Worm (Caenorhabditis elegans) whole organism, young adult: Measurements from ENCODE around the gene Y54G11A.2.
A peak's percentile ranks its signal among the peaks of the same experiment; 100 is the strongest.

ENCODE experiments used
- B0035.1 ChIP-seq: sonication (generic microtip); optimal IDR thresholded peaks from 2 replicates; lab custom pipeline; 2016; ENCODE audit warnings: missing genetic modification characterization, mild to moderate bottlenecking, missing compliant biosample characterization, missing genotype, missing genetic modification reagents
- B0336.3 ChIP-seq: fragments of 200-800 bp; sonication (Bioruptor generic); IDR thresholded peaks from 2 replicates; pipeline ENCODE4 v1.3.6; 2022; ENCODE audit warnings: missing genetic modification characterization, missing compliant biosample characterization
- C06A6.2 ChIP-seq: fragments of 200-800 bp; sonication (Bioruptor generic); conservative IDR thresholded peaks from 2 replicates; pipeline ENCODE4 v1.3.6; 2022; ENCODE audit warnings: missing genetic modification characterization, missing compliant biosample characterization
- F23B12.7 ChIP-seq: sonication (generic microtip); optimal IDR thresholded peaks from 2 replicates; lab custom pipeline; 2017; ENCODE audit warnings: missing genetic modification characterization, mild to moderate bottlenecking, missing compliant biosample characterization, antibody characterized with exemption, moderate library complexity; ENCODE audit not compliant: insufficient read depth
- F37B4.10 ChIP-seq: fragments of 200-800 bp; sonication (Bioruptor generic); IDR thresholded peaks from 2 replicates; pipeline ENCODE4 v1.3.6; 2022; ENCODE audit warnings: missing genetic modification characterization, missing compliant biosample characterization
- F39B2.1 ChIP-seq: fragments of 200-800 bp; sonication (Bioruptor generic); IDR thresholded peaks from 2 replicates; pipeline ENCODE4 v1.3.6; 2022; ENCODE audit warnings: missing genetic modification reagents, missing genetic modification characterization, missing compliant biosample characterization
- F55B11.4 ChIP-seq: sonication (generic microtip); optimal IDR thresholded peaks from 2 replicates; lab custom pipeline; 2016; ENCODE audit warnings: missing compliant biosample characterization, missing genetic modification characterization, borderline replicate concordance; ENCODE audit not compliant: insufficient read depth
- F57A8.1 ChIP-seq: fragments of 200-800 bp; sonication (Bioruptor generic); optimal IDR thresholded peaks from 2 replicates; lab custom pipeline; 2018; ENCODE audit warnings: mild to moderate bottlenecking, missing genetic modification characterization, moderate library complexity, missing compliant biosample characterization
- F57C9.4 ChIP-seq: sonication (generic microtip); optimal IDR thresholded peaks from 2 replicates; lab custom pipeline; 2017; ENCODE audit warnings: mild to moderate bottlenecking, missing genetic modification characterization, missing compliant biosample characterization
- K11D2.4 ChIP-seq: fragments of 200-800 bp; sonication (Bioruptor generic); IDR thresholded peaks from 2 replicates; pipeline ENCODE4 v1.3.6; 2022; ENCODE audit warnings: missing genetic modification reagents, missing genetic modification characterization, missing compliant biosample characterization
- Y53F4B.3 ChIP-seq: fragments of 200-800 bp; sonication (Bioruptor generic); IDR thresholded peaks from 2 replicates; pipeline ENCODE4 v1.3.6; 2022; ENCODE audit warnings: missing genetic modification reagents, missing genetic modification characterization, missing compliant biosample characterization
- akir-1 ChIP-seq: fragments of 200-800 bp; sonication (Bioruptor generic); optimal IDR thresholded peaks from 2 replicates; lab custom pipeline; 2018; ENCODE audit warnings: mild to moderate bottlenecking, missing genetic modification characterization, moderate library complexity, missing compliant biosample characterization
- ama-1 ChIP-seq, 3 experiments: fragments of 150-350 bp in 1 of 3; sonication (generic microtip) in 2 of 3; optimal IDR thresholded peaks; 2 replicates each; lab custom pipeline; 2014 to 2018; ENCODE audit warnings: missing biosample characterization in 2 of 3, missing genetic modification characterization in 2 of 3, missing genetic modification reagents in 2 of 3
- atf-7 ChIP-seq: sonication (generic microtip); optimal IDR thresholded peaks from 2 replicates; lab custom pipeline; 2017; ENCODE audit warnings: mild to moderate bottlenecking, missing genetic modification characterization, missing compliant biosample characterization
- athp-1 ChIP-seq: sonication (generic microtip); optimal IDR thresholded peaks from 2 replicates; lab custom pipeline; 2017; ENCODE audit warnings: mild to moderate bottlenecking, missing genetic modification characterization, missing compliant biosample characterization
- bed-1 ChIP-seq: fragments of 200-800 bp; sonication (Bioruptor generic); IDR thresholded peaks from 2 replicates; pipeline ENCODE4 v1.3.6; 2022; ENCODE audit warnings: missing genetic modification reagents, missing genetic modification characterization, missing compliant biosample characterization
- bed-2 ChIP-seq: fragments of 200-800 bp; sonication (Bioruptor generic); IDR thresholded peaks from 2 replicates; pipeline ENCODE4 v1.3.6; 2022; ENCODE audit warnings: missing genetic modification reagents, missing genetic modification characterization, missing compliant biosample characterization
- cebp-1 ChIP-seq, 2 experiments: fragments of 200-800 bp in 1 of 2; sonication (Bioruptor generic) in 1 of 2; sonication (generic microtip) in 1 of 2; IDR thresholded peaks in 1 of 2; optimal IDR thresholded peaks in 1 of 2; 2 replicates each; pipeline versions ENCODE4 v1.3.6 to Lab custom; 2017 to 2022; ENCODE audit warnings: missing compliant biosample characterization in 2 of 2, missing genetic modification characterization in 2 of 2, mild to moderate bottlenecking in 1 of 2, missing genetic modification reagents in 1 of 2, moderate library complexity in 1 of 2
- ceh-27 ChIP-seq: fragments of 200-800 bp; sonication (Bioruptor generic); optimal IDR thresholded peaks from 2 replicates; lab custom pipeline; 2018; ENCODE audit warnings: mild to moderate bottlenecking, missing genetic modification characterization, moderate library complexity, missing compliant biosample characterization
- ceh-40 ChIP-seq: fragments of 200-800 bp; sonication (Bioruptor generic); IDR thresholded peaks from 2 replicates; pipeline ENCODE4 v1.3.6; 2022; ENCODE audit warnings: missing genetic modification characterization, missing compliant biosample characterization
- ceh-58 ChIP-seq: fragments of 200-800 bp; sonication (Bioruptor generic); IDR thresholded peaks from 2 replicates; pipeline ENCODE4 v1.3.6; 2022; ENCODE audit warnings: missing genetic modification characterization, missing compliant biosample characterization
- ceh-79 ChIP-seq: sonication (generic microtip); optimal IDR thresholded peaks from 2 replicates; lab custom pipeline; 2017; ENCODE audit warnings: mild to moderate bottlenecking, missing genetic modification characterization, missing compliant biosample characterization
- ceh-91 ChIP-seq: fragments of 200-800 bp; sonication (Bioruptor generic); IDR thresholded peaks from 2 replicates; pipeline ENCODE4 v1.3.6; 2022; ENCODE audit warnings: missing genetic modification reagents, missing genetic modification characterization, missing compliant biosample characterization
- ekl-4 ChIP-seq: fragments of 200-800 bp; sonication (Bioruptor generic); IDR thresholded peaks from 2 replicates; pipeline ENCODE4 v1.3.6; 2022; ENCODE audit warnings: missing genetic modification reagents, missing genetic modification characterization, missing compliant biosample characterization
- fkh-3 ChIP-seq: sonication (generic microtip); optimal IDR thresholded peaks from 2 replicates; lab custom pipeline; 2016; ENCODE audit warnings: mild to moderate bottlenecking, missing genetic modification characterization, missing compliant biosample characterization
- gei-17 ChIP-seq: fragments of 200-800 bp; sonication (Bioruptor generic); optimal IDR thresholded peaks from 2 replicates; lab custom pipeline; 2018; ENCODE audit warnings: mild to moderate bottlenecking, missing genetic modification characterization, missing compliant biosample characterization
- him-1 ChIP-seq: sonication (generic microtip); optimal IDR thresholded peaks from 2 replicates; lab custom pipeline; 2016; ENCODE audit warnings: missing genotype, missing genetic modification reagents, missing genetic modification characterization, missing compliant biosample characterization
- hlh-12 ChIP-seq: sonication (generic microtip); optimal IDR thresholded peaks from 2 replicates; lab custom pipeline; 2016; ENCODE audit warnings: missing genetic modification characterization, missing compliant biosample characterization
- hmg-20 ChIP-seq: fragments of 200-800 bp; sonication (Bioruptor generic); IDR thresholded peaks from 2 replicates; pipeline ENCODE4 v1.3.6; 2022; ENCODE audit warnings: missing genetic modification reagents, missing genetic modification characterization, missing compliant biosample characterization
- hrde-1 ChIP-seq: sonication (generic microtip); optimal IDR thresholded peaks from 2 replicates; lab custom pipeline; 2016; ENCODE audit warnings: missing genetic modification characterization, mild to moderate bottlenecking, missing compliant biosample characterization, moderate library complexity, missing genotype, missing genetic modification reagents, borderline replicate concordance
- let-526 ChIP-seq: fragments of 200-800 bp; sonication (Bioruptor generic); IDR thresholded peaks from 2 replicates; pipeline ENCODE4 v1.3.6; 2022; ENCODE audit warnings: missing genetic modification reagents, missing genetic modification characterization, missing compliant biosample characterization
- let-607 ChIP-seq, 2 experiments: fragments of 200-800 bp in 1 of 2; sonication (Bioruptor generic) in 1 of 2; sonication (generic microtip) in 1 of 2; optimal IDR thresholded peaks; 2 replicates each; lab custom pipeline; 2016 to 2018; ENCODE audit warnings: mild to moderate bottlenecking in 2 of 2, missing compliant biosample characterization in 2 of 2, missing genetic modification characterization in 2 of 2, moderate library complexity in 2 of 2, missing genotype in 1 of 2
- lin-40 ChIP-seq: sonication (generic microtip); optimal IDR thresholded peaks from 2 replicates; lab custom pipeline; 2016; ENCODE audit warnings: missing genetic modification characterization, mild to moderate bottlenecking, missing compliant biosample characterization, missing genotype, missing genetic modification reagents
- lsy-27 ChIP-seq: sonication (generic microtip); optimal IDR thresholded peaks from 2 replicates; lab custom pipeline; 2017; ENCODE audit warnings: missing genetic modification characterization, mild to moderate bottlenecking, missing compliant biosample characterization, antibody characterized with exemption, missing genotype, borderline replicate concordance; ENCODE audit not compliant: insufficient read depth
- madf-10 ChIP-seq: sonication (generic microtip); optimal IDR thresholded peaks from 2 replicates; lab custom pipeline; 2016; ENCODE audit warnings: mild to moderate bottlenecking, missing genetic modification characterization, missing compliant biosample characterization
- madf-6 ChIP-seq: fragments of 200-800 bp; sonication (Bioruptor generic); IDR thresholded peaks from 2 replicates; pipeline ENCODE4 v1.3.6; 2022; ENCODE audit warnings: missing genetic modification reagents, missing genetic modification characterization, missing compliant biosample characterization
- nfya-1 ChIP-seq: sonication (generic microtip); optimal IDR thresholded peaks from 2 replicates; lab custom pipeline; 2017; ENCODE audit warnings: antibody characterized with exemption, missing compliant biosample characterization, missing genetic modification characterization, borderline replicate concordance; ENCODE audit not compliant: insufficient read depth
- nhr-179 ChIP-seq: sonication (generic microtip); optimal IDR thresholded peaks from 2 replicates; lab custom pipeline; 2016; ENCODE audit warnings: mild to moderate bottlenecking, missing genetic modification characterization, missing compliant biosample characterization
- pha-4 ChIP-seq: fragments of 150-350 bp; sonication (generic microtip); optimal IDR thresholded peaks from 2 replicates; lab custom pipeline; 2014; ENCODE audit warnings: missing biosample characterization, missing genetic modification reagents, missing genetic modification characterization
- repo-1 ChIP-seq: sonication (generic microtip); optimal IDR thresholded peaks from 2 replicates; lab custom pipeline; 2017; ENCODE audit warnings: mild to moderate bottlenecking, missing genetic modification characterization, missing compliant biosample characterization
- sptf-2 ChIP-seq: fragments of 200-800 bp; sonication (Bioruptor generic); optimal IDR thresholded peaks from 2 replicates; lab custom pipeline; 2018; ENCODE audit warnings: mild to moderate bottlenecking, missing genetic modification characterization, missing compliant biosample characterization
- xnd-1 ChIP-seq: sonication (generic microtip); optimal IDR thresholded peaks from 2 replicates; lab custom pipeline; 2016; ENCODE audit warnings: missing genotype, missing genetic modification reagents, missing genetic modification characterization, missing compliant biosample characterization
- zim-3 ChIP-seq: sonication (generic microtip); optimal IDR thresholded peaks from 2 replicates; lab custom pipeline; 2017; ENCODE audit warnings: mild to moderate bottlenecking, missing genetic modification characterization, moderate library complexity, missing compliant biosample characterization
- ztf-28 ChIP-seq: fragments of 200-800 bp; sonication (Bioruptor generic); IDR thresholded peaks from 2 replicates; pipeline ENCODE4 v1.3.6; 2022; ENCODE audit warnings: missing genetic modification reagents, missing genetic modification characterization, missing compliant biosample characterization

Gene Y54G11A.2

DNA sequence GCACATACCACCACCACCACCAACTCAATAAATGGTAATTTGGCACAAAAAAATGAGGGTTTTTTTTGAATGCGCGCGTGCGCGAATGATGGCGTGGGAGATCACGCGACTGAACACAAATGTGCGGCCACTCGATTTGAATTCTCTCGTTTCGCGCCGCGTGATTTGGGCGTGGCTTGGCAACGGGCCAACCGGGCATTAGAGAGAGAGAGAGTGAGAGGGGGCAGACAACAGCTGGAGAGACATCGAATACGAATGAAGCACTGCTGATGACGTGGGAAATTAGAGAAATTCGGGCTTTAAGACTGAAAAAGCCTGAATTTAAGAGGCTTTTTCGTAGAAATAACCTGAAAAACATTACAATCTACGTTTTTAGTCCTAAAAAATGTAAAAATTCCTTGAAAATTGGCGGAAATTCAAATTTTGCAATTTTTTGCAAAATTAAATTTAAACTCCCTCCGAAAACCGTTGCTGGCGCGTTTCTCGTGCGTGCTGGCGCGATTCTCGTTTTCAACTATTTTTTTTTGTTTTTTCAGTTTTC lies 687 bp upstream of the Y54G11A.2 start (continued):
- peak; percentile 74 for TF ChIP-seq hmg-20 (GFP tag; lab: Robert Waterston, UW)
- TF ChIP-seq him-1 (tag; lab: Kevin White, UChicago), result peak; percentile 78
- no peak for TF ChIP-seq lsy-27 (tag; lab: Kevin White, UChicago)
- TF ChIP-seq akir-1 (GFP tag; lab: Kevin White, UChicago), result no peak
- peak; percentile 76; the same call in 1 of the 2 replicates for TF ChIP-seq ceh-58

DNA sequence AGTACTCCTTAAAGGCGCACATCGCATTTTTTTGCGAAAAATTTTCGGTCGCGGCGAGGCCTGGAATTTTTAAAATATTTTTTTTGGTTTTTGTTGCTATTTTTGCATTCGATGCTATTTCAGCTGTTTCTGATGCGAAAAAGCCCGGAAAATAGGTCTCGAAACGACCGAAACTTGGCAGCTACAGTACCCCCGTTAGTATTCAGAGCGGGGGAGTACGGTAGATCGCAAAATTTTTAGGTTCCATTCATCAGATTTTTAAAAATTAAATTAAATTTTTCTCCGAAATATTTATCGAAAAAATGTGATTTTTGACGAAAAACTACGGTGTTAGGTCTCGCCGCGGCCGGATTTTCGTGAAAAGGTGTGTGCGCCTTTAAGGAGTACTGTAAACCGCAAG lies 3.7 kb downstream of the Y54G11A.2 start:
- no peak for TF ChIP-seq lsy-27 (tag; lab: Kevin White, UChicago)
- no peak for TF ChIP-seq let-607 (tag; optimal IDR thresholded peaks at IDR 0.05; lab: Kevin White, UChicago)
- TF ChIP-seq pha-4 (tag; lab: Kevin White, UChicago), result no peak
- 0 out of 2 replicates have a peak, but pooled peaks have one; percentile 19 for TF ChIP-seq ekl-4 (GFP tag; lab: Robert Waterston, UW)
- no peak for TF ChIP-seq Y53F4B.3
- peak; percentile 65 for TF ChIP-seq hrde-1
- TF ChIP-seq akir-1 (GFP tag; lab: Kevin White, UChicago), result no peak
- peak; percentile 45 for TF ChIP-seq atf-7 (tag; lab: Kevin White, UChicago)
- TF ChIP-seq hlh-12 (tag; lab: Kevin White, UChicago), result no peak
- 0 out of 2 replicates have a peak, but pooled peaks have one; percentile 9 for TF ChIP-seq B0336.3
- TF ChIP-seq him-1 (tag; lab: Kevin White, UChicago), result peak; percentile 37
- TF ChIP-seq zim-3 (tag; lab: Kevin White, UChicago), result no peak
- no peak for TF ChIP-seq ceh-27
- TF ChIP-seq K11D2.4 (GFP tag; lab: Robert Waterston, UW), result no peak
- no peak for TF ChIP-seq F23B12.7
- no peak for TF ChIP-seq ceh-79 (tag; lab: Kevin White, UChicago)
- TF ChIP-seq cebp-1 (GFP tag; IDR thresholded peaks at IDR 0.05; lab: Robert Waterston, UW), result 0 out of 2 replicates have a peak, but pooled peaks have one; percentile 8
- no peak for TF ChIP-seq cebp-1 (tag; optimal IDR thresholded peaks at IDR 0.05; lab: Kevin White, UChicago)
- no peak for TF ChIP-seq gei-17 (GFP tag; lab: Kevin White, UChicago)
- TF ChIP-seq F57A8.1, result no peak
- no peak for TF ChIP-seq lin-40
- TF ChIP-seq sptf-2, result no peak
- no peak for TF ChIP-seq ama-1 (optimal IDR thresholded peaks at IDR 0.05; lab: Kevin White, UChicago)
- no peak for TF ChIP-seq ama-1 (GFP tag; optimal IDR thresholded peaks at IDR 0.05; lab: Kevin White, UChicago)
- 0 out of 2 replicates have a peak, but pooled peaks have one; percentile 19 for TF ChIP-seq ceh-91
- no peak for TF ChIP-seq ceh-40 (GFP tag; lab: Robert Waterston, UW)
- no peak for TF ChIP-seq B0035.1 (tag; lab: Kevin White, UChicago)
- TF ChIP-seq nhr-179 (tag; lab: Kevin White, UChicago), result no peak
- no peak for TF ChIP-seq madf-6 (GFP tag; lab: Robert Waterston, UW)
- no peak for TF ChIP-seq nfya-1
- peak; percentile 19 for TF ChIP-seq repo-1 (tag; lab: Kevin White, UChicago)
- peak; percentile 29 for TF ChIP-seq xnd-1
- no peak for TF ChIP-seq bed-1 (GFP tag; lab: Robert Waterston, UW)
- TF ChIP-seq bed-2, result no peak
- TF ChIP-seq F39B2.1 (GFP tag; lab: Robert Waterston, UW), result no peak
- no peak for TF ChIP-seq fkh-3
- TF ChIP-seq ztf-28 (GFP tag; lab: Robert Waterston, UW), result no peak
- TF ChIP-seq F55B11.4 (tag; lab: Kevin White, UChicago), result no peak
- TF ChIP-seq let-526 (GFP tag; lab: Robert Waterston, UW), result no peak
- TF ChIP-seq C06A6.2 (GFP tag; lab: Robert Waterston, UW), result no peak
- TF ChIP-seq madf-10, result no peak
- TF ChIP-seq athp-1 (tag; lab: Kevin White, UChicago), result peak; percentile 32
- no peak for TF ChIP-seq F57C9.4 (tag; lab: Kevin White, UChicago)
- no peak for TF ChIP-seq F37B4.10 (GFP tag; lab: Robert Waterston, UW)
